Worm (Caenorhabditis elegans) whole organism, L4 larva: Measurements from ENCODE around the gene trx-1.

ENCODE experiments used
- ZK546.5 ChIP-seq, 2 experiments: sonication (generic microtip); optimal IDR thresholded peaks; 2 replicates each; lab custom pipeline; 2017; ENCODE audit warnings: missing biosample characterization in 2 of 2, missing genetic modification characterization in 2 of 2
- aha-1 ChIP-seq: fragments of 150-350 bp; peaks from one replicate; lab custom pipeline; 2014; ENCODE audit warnings: missing biosample characterization, missing genetic modification characterization
- aly-2 ChIP-seq: sonication (generic microtip); optimal IDR thresholded peaks from 2 replicates; lab custom pipeline; 2018; ENCODE audit warnings: missing biosample characterization, missing genetic modification characterization
- ceh-62 ChIP-seq: sonication (generic microtip); optimal IDR thresholded peaks from 2 replicates; lab custom pipeline; 2017; ENCODE audit warnings: missing biosample characterization, missing genetic modification characterization
- dve-1 ChIP-seq: sonication (generic microtip); optimal IDR thresholded peaks from 2 replicates; lab custom pipeline; 2017; ENCODE audit warnings: antibody characterized with exemption, mild to moderate bottlenecking, missing genetic modification characterization, missing compliant biosample characterization; ENCODE audit not compliant: insufficient read depth
- egl-27 ChIP-seq: sonication (generic microtip); optimal IDR thresholded peaks from 3 replicates; lab custom pipeline; 2017; ENCODE audit warnings: missing biosample characterization, missing genetic modification reagents, missing genetic modification characterization
- mep-1 ChIP-seq: fragments of 150-350 bp; sonication (generic microtip); optimal IDR thresholded peaks from 3 replicates; lab custom pipeline; 2014; ENCODE audit warnings: missing biosample characterization, missing genetic modification characterization
- nhr-102 ChIP-seq: sonication (generic microtip); optimal IDR thresholded peaks from 2 replicates; lab custom pipeline; 2016; ENCODE audit warnings: mild to moderate bottlenecking, missing genetic modification characterization, moderate library complexity, missing compliant biosample characterization
- sdz-12 ChIP-seq: fragments of 200-800 bp; sonication (Bioruptor generic); optimal IDR thresholded peaks from 2 replicates; lab custom pipeline; 2018; ENCODE audit warnings: mild to moderate bottlenecking, missing genetic modification characterization, missing compliant biosample characterization
- unc-62 ChIP-seq, 3 experiments: fragments of 150-350 bp in 1 of 3; sonication (generic microtip); optimal IDR thresholded peaks in 2 of 3; peaks in 1 of 3; 1 replicate in 1 of 3; 2 replicates in 2 of 3; lab custom pipeline; 2014 to 2017; ENCODE audit warnings: missing biosample characterization in 3 of 3, missing genetic modification characterization in 3 of 3, missing genetic modification reagents in 3 of 3, missing genotype in 1 of 3

DNA sequence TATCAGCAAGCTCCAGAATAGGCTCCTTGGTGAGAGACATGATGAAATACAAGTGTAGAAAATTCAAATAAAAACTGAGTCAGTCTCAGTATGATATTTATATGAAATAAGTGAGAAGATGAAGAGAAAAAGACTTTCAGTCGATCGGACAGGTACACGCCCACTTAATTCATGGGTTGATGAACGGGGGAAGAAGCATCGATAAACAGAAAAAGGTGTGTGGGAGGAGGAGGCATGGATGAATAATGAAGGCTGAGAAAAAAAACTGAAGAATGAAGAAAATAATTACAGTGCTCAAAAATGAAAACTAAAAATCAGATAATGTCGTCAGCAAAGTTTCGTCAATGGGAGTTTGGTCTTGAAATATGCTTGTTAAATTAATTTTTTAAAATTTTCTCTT, at the start of gene trx-1:
- TF ChIP-seq egl-27 (tag; lab: Kevin White, UChicago) (no peak), dve-1 (tag; lab: Kevin White, UChicago) (no peak), aha-1 (tag; lab: Kevin White, UChicago) (no peak), aly-2 (no peak), sdz-12 (GFP tag; lab: Kevin White, UChicago) (no peak), ceh-62 (tag; lab: Kevin White, UChicago) (no peak), unc-62 (GFP tag; optimal IDR thresholded peaks at IDR 0.05 in 1 of 2; lab: Kevin White, UChicago) (no peak), unc-62 (tag; optimal IDR thresholded peaks at IDR 0.05; lab: Kevin White, UChicago) (no peak), ZK546.5 (tag; optimal IDR thresholded peaks at IDR 0.05; lab: Kevin White, UChicago) (no peak), nhr-102 (no peak), mep-1 (tag; lab: Kevin White, UChicago) (no peak)
